Fruit fly (Drosophila melanogaster) Kc167 (cell line): ENCODE results near the gene CG4950.

Source experiments
- Sin3A ChIP-seq: fragments of >200 bp; optimal IDR thresholded peaks from 2 replicates; lab custom pipeline; 2018; ENCODE audit warnings: missing external identifiers
- insv ChIP-seq: fragments of >200 bp; optimal IDR thresholded peaks from 3 replicates; lab custom pipeline; 2018; ENCODE audit warnings: missing external identifiers
- psq ChIP-seq: fragments of >200 bp; optimal IDR thresholded peaks from 2 replicates; lab custom pipeline; 2017; ENCODE audit warnings: missing external identifiers
- ttk ChIP-seq: sonication (Bioruptor generic); optimal IDR thresholded peaks from 2 replicates; lab custom pipeline; 2017; ENCODE audit warnings: missing external identifiers

DNA sequence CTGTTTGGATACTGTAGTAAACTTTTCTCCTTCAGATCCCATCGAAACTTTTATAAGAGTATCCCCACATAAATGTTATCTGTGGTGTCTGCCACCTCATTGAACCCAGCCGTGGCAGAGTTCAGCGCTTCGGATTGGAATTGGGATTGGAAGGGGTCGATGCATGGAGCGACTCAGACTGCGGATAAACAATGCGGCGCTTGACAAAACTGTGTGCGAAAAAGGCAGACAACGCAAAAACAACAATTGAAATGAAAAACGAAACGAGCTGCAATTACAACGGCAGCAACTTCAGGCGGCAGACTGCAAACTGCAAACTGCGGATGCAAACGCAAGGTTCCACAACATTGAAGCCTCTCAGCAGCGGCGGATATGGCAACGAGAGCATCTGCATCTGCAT, 46.0 kb upstream of the CG4950 start, which contains the start of gene CG13062:
- TF ChIP-seq Sin3A, result no peak
- no peak for TF ChIP-seq ttk (lab: Kevin White, UChicago)
- TF ChIP-seq psq (lab: Kevin White, UChicago), result no peak
- TF ChIP-seq insv (lab: Kevin White, UChicago), result no peak
